Fruit fly (Drosophila melanogaster) S2 (cell line): ENCODE measurements around the gene Ublcp1.

Source experiments
- CG8478 ChIP-seq: fragments of >200 bp; optimal IDR thresholded peaks from 2 replicates; lab custom pipeline; 2018
- CTCF ChIP-seq, 2 experiments: fragments of >200 bp; optimal IDR thresholded peaks; 2 replicates each; lab custom pipeline; 2018

DNA sequence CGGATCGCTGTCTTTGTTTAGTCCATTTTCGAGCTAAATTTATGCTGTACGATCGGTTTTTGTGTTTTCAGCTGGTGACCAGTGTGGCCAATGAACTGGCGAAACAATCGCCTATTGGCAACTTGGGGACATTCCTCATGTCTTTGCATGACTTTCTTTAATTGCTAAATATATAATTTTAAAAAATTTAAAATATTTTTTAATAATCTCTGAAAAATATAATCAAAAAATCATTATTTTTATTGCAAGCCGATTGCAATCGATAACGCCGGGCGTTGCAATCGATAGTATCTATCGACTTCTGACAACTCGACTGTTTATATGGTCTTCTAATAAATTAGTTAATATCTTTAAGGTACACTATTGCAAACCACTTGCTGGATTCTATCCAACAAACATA, at the start of gene Ublcp1, which contains the start of gene sav:
- TF ChIP-seq CG8478 (lab: Kevin White, UChicago) = no peak
- TF ChIP-seq CTCF (optimal IDR thresholded peaks at IDR 0.05; lab: Kevin White, UChicago) = no peak
